Worm (Caenorhabditis elegans) whole organism, L4/young adult: Measurements from ENCODE around the gene fbxb-41.

Experiments used
- W03F9.2 ChIP-seq: fragments of 150-350 bp; optimal IDR thresholded peaks from 2 replicates; lab custom pipeline; 2014; ENCODE audit warnings: missing biosample characterization, missing genetic modification characterization
- him-1 ChIP-seq: sonication (generic microtip); optimal IDR thresholded peaks from 2 replicates; lab custom pipeline; 2016; ENCODE audit warnings: missing genotype, missing genetic modification reagents, missing genetic modification characterization, missing compliant biosample characterization

ce11 chrII:1070875-1071274 lies 28.7 kb upstream of the fbxb-41 start, which contains the start of gene K02E7.12:
- no peak for TF ChIP-seq him-1
- no peak for TF ChIP-seq W03F9.2 (tag; lab: Kevin White, UChicago)
